Fruit fly (Drosophila melanogaster) whole organism, wandering third instar larva: ENCODE data around the gene CG6356.

ENCODE experiments used
- Abd-B ChIP-seq: fragments of >200 bp; optimal IDR thresholded peaks from 2 replicates; lab custom pipeline; 2017; ENCODE audit warnings: missing biosample characterization, missing genetic modification characterization
- CG9705 ChIP-seq: fragments of 200-800 bp; sonication (Bioruptor generic); optimal IDR thresholded peaks from 2 replicates; lab custom pipeline; 2018; ENCODE audit warnings: missing biosample characterization, mild to moderate bottlenecking, missing genetic modification characterization
- Dfd ChIP-seq: fragments of >200 bp; optimal IDR thresholded peaks from 2 replicates; lab custom pipeline; 2017; ENCODE audit warnings: missing biosample characterization, missing genetic modification characterization
- Dif ChIP-seq: fragments of 200-275, 200-300 bp; sonication (Bioruptor generic); optimal IDR thresholded peaks from 2 replicates; lab custom pipeline; 2018; ENCODE audit warnings: missing biosample characterization, missing genetic modification characterization; ENCODE audit not compliant: partially characterized antibody
- GATAd ChIP-seq: sonication (Bioruptor generic); optimal IDR thresholded peaks from 2 replicates; lab custom pipeline; 2016; ENCODE audit warnings: missing biosample characterization, missing genetic modification characterization
- HLH106 ChIP-seq: fragments of 200-800 bp; optimal IDR thresholded peaks from 3 replicates; lab custom pipeline; 2019; ENCODE audit warnings: missing biosample characterization, mild to moderate bottlenecking, missing genetic modification characterization, moderate library complexity
- Hr78 ChIP-seq: fragments of >200 bp; optimal IDR thresholded peaks from 2 replicates; lab custom pipeline; 2017; ENCODE audit warnings: missing biosample characterization, missing genetic modification characterization
- Hr83 ChIP-seq: fragments of 200-300 bp; sonication (Bioruptor generic); optimal IDR thresholded peaks from 2 replicates; lab custom pipeline; 2016; ENCODE audit warnings: missing biosample characterization, mild to moderate bottlenecking, missing genetic modification characterization, moderate library complexity; ENCODE audit not compliant: poor library complexity, severe bottlenecking
- Jra ChIP-seq: sonication (Bioruptor generic); optimal IDR thresholded peaks from 2 replicates; lab custom pipeline; 2016; ENCODE audit warnings: missing biosample characterization, missing genetic modification characterization
- Mio ChIP-seq: sonication (Bioruptor generic); optimal IDR thresholded peaks from 2 replicates; lab custom pipeline; 2016; ENCODE audit warnings: missing biosample characterization, missing genetic modification characterization
- Myc ChIP-seq: fragments of >200 bp; optimal IDR thresholded peaks from 2 replicates; lab custom pipeline; 2017
- N ChIP-seq: fragments of >200 bp; optimal IDR thresholded peaks from 2 replicates; lab custom pipeline; 2018; ENCODE audit warnings: missing biosample characterization, missing external identifiers, missing genetic modification characterization
- OdsH ChIP-seq: fragments of 200-800 bp; sonication (Bioruptor generic); optimal IDR thresholded peaks from 2 replicates; lab custom pipeline; 2016; ENCODE audit warnings: missing biosample characterization, mild to moderate bottlenecking, missing genetic modification characterization
- Rel ChIP-seq, 2 experiments: fragments of 200-800 bp; sonication (Bioruptor generic) in 1 of 2; optimal IDR thresholded peaks; 2 replicates in 1 of 2; 3 replicates in 1 of 2; lab custom pipeline; 2016 to 2019; ENCODE audit warnings: mild to moderate bottlenecking in 2 of 2, missing biosample characterization in 2 of 2, missing genetic modification characterization in 2 of 2, moderate library complexity in 1 of 2
- Sp1 ChIP-seq: fragments of 200-800 bp; sonication (Bioruptor generic); optimal IDR thresholded peaks from 3 replicates; lab custom pipeline; 2019; ENCODE audit warnings: missing biosample characterization, mild to moderate bottlenecking, missing genetic modification characterization, moderate library complexity
- Vsx2 ChIP-seq: fragments of 200-300, 225-300 bp; sonication (Bioruptor generic); optimal IDR thresholded peaks from 2 replicates; lab custom pipeline; 2018; ENCODE audit warnings: missing biosample characterization, missing genetic modification characterization; ENCODE audit not compliant: partially characterized antibody
- br ChIP-seq: fragments of 200-800 bp; sonication (Bioruptor generic); optimal IDR thresholded peaks from 2 replicates; lab custom pipeline; 2016; ENCODE audit warnings: missing biosample characterization, missing genetic modification characterization
- brk ChIP-seq: fragments of 200-800 bp; sonication (Bioruptor generic); optimal IDR thresholded peaks from 2 replicates; lab custom pipeline; 2016; ENCODE audit warnings: missing biosample characterization, mild to moderate bottlenecking, missing genetic modification characterization
- dl ChIP-seq, 2 experiments: fragments of 175-275, 200-275 bp in 1 of 2; fragments of 200-275 bp in 1 of 2; sonication (Bioruptor generic); optimal IDR thresholded peaks; lab custom pipeline; 2018; ENCODE audit warnings: mild to moderate bottlenecking in 2 of 2, missing biosample characterization in 2 of 2, missing genetic modification characterization in 2 of 2, moderate library complexity in 2 of 2; ENCODE audit not compliant: partially characterized antibody in 2 of 2, insufficient read depth in 1 of 2
- dmrt93B ChIP-seq: fragments of 200-800 bp; sonication (Bioruptor generic); optimal IDR thresholded peaks from 2 replicates; lab custom pipeline; 2018; ENCODE audit warnings: missing biosample characterization, mild to moderate bottlenecking, missing genetic modification characterization
- dsf ChIP-seq: sonication (Bioruptor generic); optimal IDR thresholded peaks from 2 replicates; lab custom pipeline; 2016; ENCODE audit warnings: missing biosample characterization, missing genetic modification characterization, borderline replicate concordance
- ey ChIP-seq: fragments of 200-800 bp; sonication (Bioruptor generic); optimal IDR thresholded peaks from 2 replicates; lab custom pipeline; 2016; ENCODE audit warnings: missing biosample characterization, missing genetic modification characterization
- foxo ChIP-seq, 2 experiments: fragments of 200-800 bp; sonication (Bioruptor generic); optimal IDR thresholded peaks; 2 replicates in 1 of 2; 3 replicates in 1 of 2; lab custom pipeline; 2016 to 2017; ENCODE audit warnings: missing biosample characterization in 2 of 2, missing genetic modification characterization in 2 of 2
- h ChIP-seq: fragments of 200-800 bp; sonication (Bioruptor generic); optimal IDR thresholded peaks from 3 replicates; lab custom pipeline; 2016; ENCODE audit warnings: missing biosample characterization, mild to moderate bottlenecking, missing genetic modification characterization
- jim ChIP-seq: fragments of 175-275, 200-325 bp; sonication (Bioruptor generic); optimal IDR thresholded peaks from 2 replicates; lab custom pipeline; 2016; ENCODE audit warnings: missing biosample characterization, mild to moderate bottlenecking, missing genetic modification characterization
- pan ChIP-seq: fragments of >200 bp; optimal IDR thresholded peaks from 2 replicates; lab custom pipeline; 2017
- psq ChIP-seq: fragments of 200-800 bp; sonication (Bioruptor generic); optimal IDR thresholded peaks from 3 replicates; lab custom pipeline; 2017; ENCODE audit warnings: missing biosample characterization, mild to moderate bottlenecking, missing genetic modification characterization, moderate library complexity
- rgr ChIP-seq: fragments of 200-800 bp; sonication (Bioruptor generic); optimal IDR thresholded peaks from 3 replicates; lab custom pipeline; 2016; ENCODE audit warnings: missing biosample characterization, mild to moderate bottlenecking, missing genetic modification characterization
- sage ChIP-seq: fragments of 200-800 bp; sonication (Bioruptor generic); optimal IDR thresholded peaks from 2 replicates; lab custom pipeline; 2016; ENCODE audit warnings: missing biosample characterization, mild to moderate bottlenecking, missing genetic modification characterization
- sv ChIP-seq: fragments of 200-800 bp; sonication (Bioruptor generic); optimal IDR thresholded peaks from 3 replicates; lab custom pipeline; 2016; ENCODE audit warnings: missing biosample characterization, missing genetic modification characterization
- tai ChIP-seq: sonication (Bioruptor generic); optimal IDR thresholded peaks from 2 replicates; lab custom pipeline; 2016; ENCODE audit warnings: missing biosample characterization, missing genetic modification characterization
- usp ChIP-seq: fragments of >200 bp; optimal IDR thresholded peaks from 2 replicates; lab custom pipeline; 2017; ENCODE audit warnings: missing biosample characterization, missing genetic modification characterization
- woc ChIP-seq: sonication (Bioruptor generic); optimal IDR thresholded peaks from 2 replicates; lab custom pipeline; 2016; ENCODE audit warnings: missing biosample characterization, mild to moderate bottlenecking, missing genetic modification characterization

The CG6356 gene

dm6 chr3R:24319083-24319381 lies 35.3 kb downstream of the CG6356 start:
- TF ChIP-seq psq (GFP tag; lab: Kevin White, UChicago) (no peak), usp (GFP tag; lab: Kevin White, UChicago) (no peak), dmrt93B (GFP tag; lab: Kevin White, UChicago) (no peak), N (GFP tag; lab: Kevin White, UChicago) (no peak), brk (no peak), Sp1 (no peak), Vsx2 (GFP tag; lab: Kevin White, UChicago) (no peak), Abd-B (GFP tag; lab: Kevin White, UChicago) (no peak), br (no peak), sv (GFP tag; lab: Kevin White, UChicago) (no peak), foxo (GFP tag; optimal IDR thresholded peaks at IDR 0.05; lab: Kevin White, UChicago) (no peak), jim (no peak), HLH106 (tag; lab: Kevin White, UChicago) (no peak), OdsH (GFP tag; lab: Kevin White, UChicago) (no peak), ey (GFP tag; lab: Kevin White, UChicago) (no peak), GATAd (no peak), Myc (lab: Kevin White, UChicago) (no peak), Dfd (GFP tag; lab: Kevin White, UChicago) (no peak), Jra (GFP tag; lab: Kevin White, UChicago) (no peak)

dm6 chr3R:24319632-24320341 lies 36.0 kb downstream of the CG6356 start:
- TF ChIP-seq Rel (GFP tag; optimal IDR thresholded peaks at IDR 0.05; lab: Kevin White, UChicago) (no peak), Rel (tag; optimal IDR thresholded peaks at IDR 0.05; lab: Kevin White, UChicago) (peak; percentile 87), N (GFP tag; lab: Kevin White, UChicago) (no peak)

dm6 chr3R:24320342-24320711 lies 36.6 kb downstream of the CG6356 start:
- TF ChIP-seq dl (GFP tag; optimal IDR thresholded peaks at IDR 0.05; lab: Kevin White, UChicago; ENCODE audit: insufficient read depth in 1 of 2, partially characterized antibody in 2 of 2): no peak
- peak; percentile 96 for TF ChIP-seq Vsx2 (GFP tag; lab: Kevin White, UChicago)
- TF ChIP-seq rgr (GFP tag; lab: Kevin White, UChicago): no peak
- TF ChIP-seq Hr83: no peak
- no peak for TF ChIP-seq Sp1
- TF ChIP-seq CG9705 (GFP tag; lab: Kevin White, UChicago): no peak
- no peak for TF ChIP-seq Hr78 (GFP tag; lab: Kevin White, UChicago)

dm6 chr3R:24333182-24333808 lies 49.5 kb downstream of the CG6356 start, which contains the start of the genes Rrp5 and Dis3:
TSS of gene Rrp5 (minus strand) at chr3R:24333316.
TSS of gene Dis3 (plus strand) at chr3R:24333433.
- TF ChIP-seq Myc (lab: Kevin White, UChicago): peak; percentile 68
- no peak for TF ChIP-seq rgr (GFP tag; lab: Kevin White, UChicago)
- TF ChIP-seq Vsx2 (GFP tag; lab: Kevin White, UChicago): peak; percentile 99
- no peak for TF ChIP-seq OdsH (GFP tag; lab: Kevin White, UChicago)
- peak in 1 of 2 experiments; percentile 16 for TF ChIP-seq dl (GFP tag; optimal IDR thresholded peaks at IDR 0.05; lab: Kevin White, UChicago; ENCODE audit: insufficient read depth in 1 of 2, partially characterized antibody in 2 of 2)
- peak; percentile 97 for TF ChIP-seq Dif (GFP tag; lab: Kevin White, UChicago)
- no peak for TF ChIP-seq woc (GFP tag; lab: Kevin White, UChicago)
- no peak for TF ChIP-seq tai (GFP tag; lab: Kevin White, UChicago)

dm6 chr3R:24336622-24337021 lies 52.9 kb downstream of the CG6356 start, which contains the start of gene CG6432:
TSS of gene CG6432 (plus strand) at chr3R:24336922.
- TF ChIP-seq h (no peak), Myc (lab: Kevin White, UChicago) (no peak), Dif (GFP tag; lab: Kevin White, UChicago) (no peak), Hr83 (no peak), tai (GFP tag; lab: Kevin White, UChicago) (no peak), sage (no peak), N (GFP tag; lab: Kevin White, UChicago) (no peak), dsf (GFP tag; lab: Kevin White, UChicago) (no peak), pan (no peak), Mio (GFP tag; lab: Kevin White, UChicago) (no peak), GATAd (no peak), dmrt93B (GFP tag; lab: Kevin White, UChicago) (no peak), rgr (GFP tag; lab: Kevin White, UChicago) (no peak), sv (GFP tag; lab: Kevin White, UChicago) (no peak), Sp1 (no peak), dl (GFP tag; optimal IDR thresholded peaks at IDR 0.05; lab: Kevin White, UChicago; ENCODE audit: insufficient read depth in 1 of 2, partially characterized antibody in 2 of 2) (no peak)
- TF ChIP-seq, all 38 proteins: peak for 0
